Worm (Caenorhabditis elegans) whole organism, L3 larva: ENCODE results near the gene E02H9.6.
A peak's percentile ranks its signal among the peaks of the same experiment; 100 is the strongest.

Experiments
- ama-1 ChIP-seq: fragments of 150-350 bp; optimal IDR thresholded peaks from 2 replicates; lab custom pipeline; 2018
- ceh-16 ChIP-seq: sonication (generic microtip); optimal IDR thresholded peaks from 2 replicates; lab custom pipeline; 2017; ENCODE audit warnings: missing biosample characterization, missing genetic modification characterization
- ceh-28 ChIP-seq: fragments of 150-350 bp; optimal IDR thresholded peaks from 2 replicates; lab custom pipeline; 2014; ENCODE audit warnings: missing biosample characterization, missing genetic modification reagents, missing genetic modification characterization
- daf-12 ChIP-seq: fragments of 150-350 bp; optimal IDR thresholded peaks from 2 replicates; lab custom pipeline; 2014; ENCODE audit warnings: missing biosample characterization, missing genetic modification reagents, missing genetic modification characterization
- lsy-12 ChIP-seq: sonication (generic microtip); optimal IDR thresholded peaks from 2 replicates; lab custom pipeline; 2016; ENCODE audit warnings: mild to moderate bottlenecking, missing genetic modification characterization, missing compliant biosample characterization
- nhr-28 ChIP-seq: fragments of 150-350 bp; optimal IDR thresholded peaks from 2 replicates; lab custom pipeline; 2014; ENCODE audit warnings: missing biosample characterization, missing genetic modification characterization
- nhr-43 ChIP-seq: sonication (generic microtip); optimal IDR thresholded peaks from 2 replicates; lab custom pipeline; 2016; ENCODE audit warnings: mild to moderate bottlenecking, missing genetic modification characterization, missing compliant biosample characterization; ENCODE audit not compliant: poor library complexity, severe bottlenecking
- nhr-67 ChIP-seq: fragments of 150-350 bp; optimal IDR thresholded peaks from 2 replicates; lab custom pipeline; 2014; ENCODE audit warnings: missing biosample characterization, missing genetic modification characterization
- pha-4 ChIP-seq: fragments of 150-350 bp; optimal IDR thresholded peaks from 2 replicates; lab custom pipeline; 2014; ENCODE audit warnings: missing biosample characterization, missing genetic modification reagents, missing genetic modification characterization
- snpc-4 ChIP-seq: fragments of 150-350 bp; optimal IDR thresholded peaks from 2 replicates; lab custom pipeline; 2014; ENCODE audit warnings: missing biosample characterization, missing genetic modification characterization

E02H9.6 gene

ce11 chrIII:2478605-2479004, 42.7 kb downstream of the E02H9.6 start:
- TF ChIP-seq lsy-12 (no peak), snpc-4 (no peak), ceh-28 (peak; percentile 97), nhr-43 (tag; lab: Kevin White, UChicago) (no peak), nhr-28 (tag; lab: Kevin White, UChicago) (no peak)

DNA sequence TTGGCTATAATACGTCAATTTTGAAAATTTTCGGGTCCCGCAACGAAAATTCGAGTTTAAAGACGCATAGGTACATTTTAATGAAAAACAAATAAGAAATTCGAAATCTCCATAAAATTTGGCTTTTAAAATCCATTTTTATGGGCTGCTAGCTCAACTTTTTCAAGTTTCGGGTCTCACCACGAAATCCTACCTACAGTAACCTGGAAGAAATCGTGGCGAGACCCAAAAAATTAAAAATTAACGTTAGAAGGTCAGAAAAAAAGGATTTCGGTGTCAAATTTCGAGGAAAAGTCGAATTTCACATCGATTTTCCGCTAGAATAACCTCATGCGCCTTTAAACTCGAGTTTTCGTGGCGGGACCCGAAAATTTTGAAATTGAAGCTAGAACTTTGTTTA, 46.3 kb downstream of the E02H9.6 start:
- TF ChIP-seq ama-1 (lab: Kevin White, UChicago), result no peak
- no peak for TF ChIP-seq nhr-67 (tag; lab: Kevin White, UChicago)
- TF ChIP-seq daf-12 (tag; lab: Kevin White, UChicago), result no peak
- TF ChIP-seq ceh-16 (tag; lab: Kevin White, UChicago), result no peak
- TF ChIP-seq, all 47 proteins: peak for 0

DNA sequence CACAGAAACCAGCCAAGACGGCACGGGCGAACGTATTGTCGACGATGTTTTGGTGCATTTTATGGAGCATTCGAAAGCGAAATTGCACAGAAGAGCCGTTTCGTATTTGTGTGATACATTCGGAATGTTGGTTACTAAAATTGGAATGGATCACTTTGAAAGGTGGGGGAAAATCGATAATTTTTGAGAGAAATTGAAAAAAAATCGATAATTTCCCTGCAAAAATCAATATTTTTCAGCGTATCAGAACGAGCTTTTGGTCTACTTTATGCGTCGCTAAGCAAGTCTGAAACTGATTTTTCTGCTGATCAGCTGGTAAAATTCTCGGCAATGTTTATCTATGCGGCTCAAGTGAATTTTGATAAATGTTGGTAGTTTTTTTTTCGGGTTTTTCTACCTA, 46.8 kb downstream of the E02H9.6 start:
- no peak for TF ChIP-seq pha-4 (tag; lab: Kevin White, UChicago)
- peak; percentile 78 for TF ChIP-seq ceh-28
- TF ChIP-seq, all 47 proteins: peak for 1
